Worm (Caenorhabditis elegans) whole organism, young adult: Measurements from ENCODE around the gene mel-11.

Experiments
- snpc-4 ChIP-seq, 5 experiments: fragments of 150-350 bp in 1 of 5; sonication (generic microtip) in 4 of 5; optimal IDR thresholded peaks; 2 replicates each; lab custom pipeline; 2014 to 2018; ENCODE audit warnings: missing genetic modification characterization in 5 of 5, missing biosample characterization in 3 of 5, antibody characterized with exemption in 2 of 5, mild to moderate bottlenecking in 2 of 5, missing compliant biosample characterization in 2 of 5, missing genotype in 2 of 5, moderate library complexity in 2 of 5, missing genetic modification reagents in 1 of 5
- ztf-3 ChIP-seq: fragments of 200-800 bp; sonication (Bioruptor generic); optimal IDR thresholded peaks from 2 replicates; lab custom pipeline; 2018; ENCODE audit warnings: mild to moderate bottlenecking, missing genetic modification characterization, missing compliant biosample characterization
- ztf-6 ChIP-seq: fragments of 200-800 bp; sonication (Bioruptor generic); IDR thresholded peaks from 2 replicates; pipeline ENCODE4 v1.3.6; 2022; ENCODE audit warnings: missing genetic modification reagents, missing genetic modification characterization, missing compliant biosample characterization

DNA sequence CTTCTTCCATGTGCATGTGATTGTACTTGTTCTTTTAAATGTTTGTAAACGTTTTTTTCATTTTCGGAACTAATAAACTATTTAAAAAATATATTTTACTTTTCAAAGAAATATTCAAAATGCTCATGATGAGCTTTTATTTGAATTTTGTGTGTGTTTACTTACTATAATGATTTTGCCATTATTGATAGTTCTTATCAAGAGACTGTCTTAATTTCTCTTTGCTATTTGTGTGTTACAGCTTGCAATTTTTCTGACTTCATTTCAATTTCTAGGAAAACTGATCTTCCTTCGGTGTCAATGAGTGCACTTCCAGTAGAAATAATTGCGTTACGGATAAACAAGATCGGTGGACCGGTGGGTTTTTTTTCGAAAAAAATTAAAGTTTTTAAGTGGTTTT lies 16.5 kb downstream of the mel-11 start, which contains the start of gene C06C3.12:
- TF ChIP-seq ztf-3 (GFP tag; lab: Kevin White, UChicago) (no peak), ztf-6 (GFP tag; lab: Robert Waterston, UW) (no peak), snpc-4 (GFP tag; optimal IDR thresholded peaks at IDR 0.05; lab: Kevin White, UChicago) (no peak), snpc-4 (tag; optimal IDR thresholded peaks at IDR 0.05; lab: Kevin White, UChicago) (no peak)
